Worm (Caenorhabditis elegans) whole organism, L2 larva: ENCODE measurements around the gene rpl-34.

Source experiments
- mdl-1 ChIP-seq, 2 experiments: fragments of 150-350 bp in 1 of 2; sonication (generic microtip) in 1 of 2; optimal IDR thresholded peaks; 2 replicates each; lab custom pipeline; 2017; ENCODE audit warnings: missing biosample characterization in 2 of 2, missing genetic modification characterization in 2 of 2
- nhr-11 ChIP-seq: fragments of 150-350 bp; optimal IDR thresholded peaks from 2 replicates; lab custom pipeline; 2014; ENCODE audit warnings: missing biosample characterization, missing genetic modification characterization
- nhr-237 ChIP-seq: fragments of 150-350 bp; optimal IDR thresholded peaks from 2 replicates; lab custom pipeline; 2014; ENCODE audit warnings: missing biosample characterization, missing genetic modification characterization
- ztf-11 ChIP-seq: sonication (generic microtip); optimal IDR thresholded peaks from 2 replicates; lab custom pipeline; 2017; ENCODE audit warnings: missing biosample characterization, missing genetic modification characterization

DNA sequence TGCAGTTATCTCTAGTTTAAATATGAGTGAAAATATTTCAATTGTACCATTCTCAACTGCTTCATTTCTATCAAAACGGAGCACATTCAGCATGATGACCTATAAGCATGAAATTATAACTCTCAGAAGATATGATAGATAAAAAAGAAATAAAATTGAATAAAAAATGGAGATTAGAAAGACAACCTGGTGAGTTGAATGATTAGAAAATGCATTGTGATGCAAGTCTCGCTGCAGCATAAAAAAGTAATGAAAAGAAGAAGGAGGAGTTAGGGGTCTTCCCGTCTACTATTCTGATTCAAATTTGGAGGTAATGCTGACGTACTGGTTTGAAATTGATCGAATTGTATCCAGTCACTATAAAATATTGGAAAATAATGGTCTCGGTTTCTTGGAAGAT is 24.1 kb upstream of the rpl-34 start, which contains the start of gene sre-15:
- TF ChIP-seq nhr-11 (tag; lab: Kevin White, UChicago) (no peak), nhr-237 (tag; lab: Kevin White, UChicago) (no peak), ztf-11 (tag; lab: Kevin White, UChicago) (no peak), mdl-1 (tag; optimal IDR thresholded peaks at IDR 0.05; lab: Kevin White, UChicago) (no peak)
